Worm (Caenorhabditis elegans) whole organism, L2 larva: ENCODE measurements around the gene hlh-34.

ENCODE experiments used
- C34F6.9 ChIP-seq: fragments of 150-350 bp; optimal IDR thresholded peaks from 2 replicates; lab custom pipeline; 2014; ENCODE audit warnings: missing biosample characterization, missing genetic modification characterization
- F13H6.1 ChIP-seq: sonication (generic microtip); optimal IDR thresholded peaks from 2 replicates; lab custom pipeline; 2016; ENCODE audit warnings: missing genetic modification characterization, missing compliant biosample characterization
- R02D3.7 ChIP-seq: fragments of 150-350 bp; optimal IDR thresholded peaks from 2 replicates; lab custom pipeline; 2014; ENCODE audit warnings: missing biosample characterization, missing genetic modification characterization
- Y55F3AM.14 ChIP-seq: fragments of 200-800 bp; sonication (Bioruptor generic); optimal IDR thresholded peaks from 2 replicates; lab custom pipeline; 2018; ENCODE audit warnings: mild to moderate bottlenecking, missing genetic modification characterization, missing compliant biosample characterization
- ZK546.5 ChIP-seq: sonication (generic microtip); optimal IDR thresholded peaks from 2 replicates; lab custom pipeline; 2017; ENCODE audit warnings: missing biosample characterization, missing genetic modification characterization
- alr-1 ChIP-seq: fragments of 150-350 bp; optimal IDR thresholded peaks from 2 replicates; lab custom pipeline; 2014; ENCODE audit warnings: missing biosample characterization, missing genetic modification characterization
- aly-2 ChIP-seq: fragments of 150-350 bp; optimal IDR thresholded peaks from 2 replicates; lab custom pipeline; 2014; ENCODE audit warnings: missing biosample characterization, missing genetic modification characterization
- ama-1 ChIP-seq: fragments of 150-350 bp; optimal IDR thresholded peaks from 2 replicates; lab custom pipeline; 2018; ENCODE audit warnings: inconsistent platforms
- blmp-1 ChIP-seq: sonication (generic microtip); optimal IDR thresholded peaks from 2 replicates; lab custom pipeline; 2017; ENCODE audit warnings: missing genetic modification characterization, mild to moderate bottlenecking, missing compliant biosample characterization, antibody characterized with exemption, moderate library complexity; ENCODE audit not compliant: insufficient read depth
- ceh-16 ChIP-seq: fragments of 150-350 bp; optimal IDR thresholded peaks from 2 replicates; lab custom pipeline; 2014; ENCODE audit warnings: missing biosample characterization, missing genetic modification characterization
- ceh-82 ChIP-seq: fragments of 150-350 bp; optimal IDR thresholded peaks from 2 replicates; lab custom pipeline; 2014; ENCODE audit warnings: missing biosample characterization, missing genetic modification characterization
- crh-2 ChIP-seq: sonication (generic microtip); optimal IDR thresholded peaks from 2 replicates; lab custom pipeline; 2017; ENCODE audit warnings: missing biosample characterization, missing genetic modification characterization
- dmd-4 ChIP-seq: sonication (generic microtip); optimal IDR thresholded peaks from 2 replicates; lab custom pipeline; 2017; ENCODE audit warnings: missing biosample characterization, missing genetic modification characterization
- egl-27 ChIP-seq: sonication (generic microtip); optimal IDR thresholded peaks from 3 replicates; lab custom pipeline; 2017; ENCODE audit warnings: missing biosample characterization, missing genetic modification reagents, missing genetic modification characterization
- elt-1 ChIP-seq: fragments of 150-350 bp; optimal IDR thresholded peaks from 2 replicates; lab custom pipeline; 2014; ENCODE audit warnings: missing biosample characterization, missing genetic modification characterization
- elt-3 ChIP-seq: sonication (generic microtip); optimal IDR thresholded peaks from 2 replicates; lab custom pipeline; 2017; ENCODE audit warnings: missing biosample characterization, missing genetic modification characterization
- fos-1 ChIP-seq: fragments of 150-350 bp; optimal IDR thresholded peaks from 2 replicates; lab custom pipeline; 2014; ENCODE audit warnings: missing biosample characterization, missing genetic modification characterization
- gmeb-1 ChIP-seq: fragments of 150-350 bp; optimal IDR thresholded peaks from 2 replicates; lab custom pipeline; 2014; ENCODE audit warnings: missing biosample characterization, missing genetic modification characterization
- lin-11 ChIP-seq: fragments of 150-350 bp; sonication (generic microtip); optimal IDR thresholded peaks from 2 replicates; lab custom pipeline; 2014; ENCODE audit warnings: missing biosample characterization, missing genetic modification characterization, inconsistent platforms, mixed read lengths
- lin-13 ChIP-seq: fragments of 150-350 bp; optimal IDR thresholded peaks from 2 replicates; lab custom pipeline; 2014; ENCODE audit warnings: missing biosample characterization, missing genetic modification reagents, missing genetic modification characterization
- lin-39 ChIP-seq: fragments of 150-350 bp; optimal IDR thresholded peaks from 2 replicates; lab custom pipeline; 2014; ENCODE audit warnings: missing biosample characterization, missing genetic modification reagents, missing genetic modification characterization
- lsy-2 ChIP-seq, 2 experiments: fragments of 150-350 bp in 1 of 2; sonication (generic microtip) in 1 of 2; optimal IDR thresholded peaks; 2 replicates each; lab custom pipeline; 2014 to 2017; ENCODE audit warnings: missing biosample characterization in 2 of 2, missing genetic modification characterization in 2 of 2
- mab-5 ChIP-seq: fragments of 150-350 bp; optimal IDR thresholded peaks from 2 replicates; lab custom pipeline; 2014; ENCODE audit warnings: missing biosample characterization, missing genetic modification characterization
- mbf-1 ChIP-seq: sonication (generic microtip); optimal IDR thresholded peaks from 2 replicates; lab custom pipeline; 2017; ENCODE audit warnings: missing biosample characterization, missing genetic modification characterization
- mdl-1 ChIP-seq, 2 experiments: fragments of 150-350 bp in 1 of 2; sonication (generic microtip) in 1 of 2; optimal IDR thresholded peaks; 2 replicates each; lab custom pipeline; 2017; ENCODE audit warnings: missing biosample characterization in 2 of 2, missing genetic modification characterization in 2 of 2
- nhr-10 ChIP-seq: sonication (generic microtip); optimal IDR thresholded peaks from 2 replicates; lab custom pipeline; 2017; ENCODE audit warnings: missing biosample characterization, missing genetic modification characterization
- nhr-11 ChIP-seq: fragments of 150-350 bp; optimal IDR thresholded peaks from 2 replicates; lab custom pipeline; 2014; ENCODE audit warnings: missing biosample characterization, missing genetic modification characterization
- nhr-12 ChIP-seq: fragments of 150-350 bp; optimal IDR thresholded peaks from 2 replicates; lab custom pipeline; 2014; ENCODE audit warnings: missing biosample characterization, missing genetic modification characterization
- nhr-129 ChIP-seq: fragments of 150-350 bp; optimal IDR thresholded peaks from 2 replicates; lab custom pipeline; 2014; ENCODE audit warnings: missing biosample characterization, missing genetic modification characterization
- nhr-21 ChIP-seq: fragments of 150-350 bp; optimal IDR thresholded peaks from 2 replicates; lab custom pipeline; 2014; ENCODE audit warnings: missing biosample characterization, missing genetic modification characterization
- nhr-23 ChIP-seq: fragments of 150-350 bp; optimal IDR thresholded peaks from 2 replicates; lab custom pipeline; 2014; ENCODE audit warnings: missing biosample characterization, missing genetic modification reagents, missing genetic modification characterization
- nhr-237 ChIP-seq: fragments of 150-350 bp; optimal IDR thresholded peaks from 2 replicates; lab custom pipeline; 2014; ENCODE audit warnings: missing biosample characterization, missing genetic modification characterization
- nhr-25 ChIP-seq: fragments of 150-350 bp; sonication (generic microtip); optimal IDR thresholded peaks from 3 replicates; lab custom pipeline; 2014; ENCODE audit warnings: missing biosample characterization, missing genetic modification characterization
- nhr-6 ChIP-seq: fragments of 150-350 bp; optimal IDR thresholded peaks from 2 replicates; lab custom pipeline; 2014; ENCODE audit warnings: missing biosample characterization, missing genetic modification characterization
- nhr-77 ChIP-seq: fragments of 150-350 bp; optimal IDR thresholded peaks from 2 replicates; lab custom pipeline; 2014; ENCODE audit warnings: missing biosample characterization, missing genetic modification characterization
- peb-1 ChIP-seq: fragments of 150-350 bp; optimal IDR thresholded peaks from 2 replicates; lab custom pipeline; 2014; ENCODE audit warnings: missing biosample characterization, missing genetic modification characterization
- sem-4 ChIP-seq: fragments of 150-350 bp; optimal IDR thresholded peaks from 2 replicates; lab custom pipeline; 2014; ENCODE audit warnings: missing biosample characterization, missing genetic modification reagents, missing genetic modification characterization
- skn-1 ChIP-seq: sonication (generic microtip); optimal IDR thresholded peaks from 2 replicates; lab custom pipeline; 2017; ENCODE audit warnings: missing biosample characterization, missing genetic modification characterization
- sma-3 ChIP-seq: sonication (generic microtip); optimal IDR thresholded peaks from 2 replicates; lab custom pipeline; 2016; ENCODE audit warnings: missing genetic modification reagents, missing genetic modification characterization, missing compliant biosample characterization
- sma-9 ChIP-seq, 2 experiments: fragments of 150-350 bp in 1 of 2; sonication (generic microtip) in 1 of 2; optimal IDR thresholded peaks; 2 replicates each; lab custom pipeline; 2014 to 2016; ENCODE audit warnings: missing genetic modification characterization in 2 of 2, mild to moderate bottlenecking in 1 of 2, missing biosample characterization in 1 of 2, missing compliant biosample characterization in 1 of 2, missing genetic modification reagents in 1 of 2, moderate library complexity in 1 of 2
- snpc-4 ChIP-seq: fragments of 150-350 bp; optimal IDR thresholded peaks from 2 replicates; lab custom pipeline; 2014; ENCODE audit warnings: missing biosample characterization, missing genetic modification characterization
- unc-39 ChIP-seq: fragments of 150-350 bp; optimal IDR thresholded peaks from 2 replicates; lab custom pipeline; 2014; ENCODE audit warnings: missing biosample characterization, missing genetic modification characterization
- unc-55 ChIP-seq: fragments of 150-350 bp; sonication (generic microtip); optimal IDR thresholded peaks from 3 replicates; lab custom pipeline; 2014; ENCODE audit warnings: missing biosample characterization, missing genetic modification reagents, missing genetic modification characterization
- unc-62 ChIP-seq: fragments of 150-350 bp; optimal IDR thresholded peaks from 2 replicates; lab custom pipeline; 2014; ENCODE audit warnings: missing biosample characterization, missing genetic modification reagents, missing genetic modification characterization
- zag-1 ChIP-seq: fragments of 150-350 bp; optimal IDR thresholded peaks from 2 replicates; lab custom pipeline; 2014; ENCODE audit warnings: missing biosample characterization, missing genetic modification characterization
- ztf-1 ChIP-seq: fragments of 200-800 bp; sonication (Bioruptor generic); conservative IDR thresholded peaks from 2 replicates; pipeline ENCODE4 v1.3.6; 2022; ENCODE audit warnings: missing genetic modification characterization, missing compliant biosample characterization
- ztf-11 ChIP-seq: sonication (generic microtip); optimal IDR thresholded peaks from 2 replicates; lab custom pipeline; 2017; ENCODE audit warnings: missing biosample characterization, missing genetic modification characterization
- ztf-4 ChIP-seq: fragments of 150-350 bp; optimal IDR thresholded peaks from 2 replicates; lab custom pipeline; 2014; ENCODE audit warnings: missing biosample characterization, missing genetic modification characterization

Gene hlh-34

DNA sequence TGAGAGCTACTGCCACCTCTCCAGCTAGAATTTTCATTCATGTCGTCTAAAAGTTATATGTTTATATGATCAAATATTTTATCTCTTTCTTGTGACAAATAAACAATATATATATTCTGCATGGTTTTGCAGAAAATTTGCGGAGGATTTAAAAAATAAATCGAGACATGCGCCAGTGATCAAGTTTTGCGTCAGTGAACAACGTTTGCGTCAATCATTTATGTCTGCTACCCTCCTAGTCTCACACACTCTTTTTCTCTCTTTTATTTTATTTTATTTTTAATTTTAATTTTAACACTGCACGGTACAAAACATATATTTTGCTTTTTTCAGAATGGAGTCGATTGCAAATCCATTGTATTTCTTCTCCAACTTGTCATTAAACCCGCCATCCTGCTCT, 28.7 kb downstream of the hlh-34 start, which contains the start of the genes tag-65 and ccz-1:
tag-65 (minus strand) TSS at position 46 of the 400 bp plus-strand sequence.
ccz-1 (plus strand) TSS at position 334 of the 400 bp plus-strand sequence.
- TF ChIP-seq aly-2 (tag; lab: Kevin White, UChicago) (no peak), fos-1 (tag; lab: Kevin White, UChicago) (peak; percentile 69), gmeb-1 (tag; lab: Kevin White, UChicago) (peak; percentile 93), dmd-4 (peak; percentile 33), egl-27 (tag; lab: Kevin White, UChicago) (peak; percentile 43), sma-9 (GFP tag; optimal IDR thresholded peaks at IDR 0.05; lab: Kevin White, UChicago) (peak; percentile 94), sma-9 (tag; optimal IDR thresholded peaks at IDR 0.05; lab: Kevin White, UChicago) (no peak), ceh-16 (tag; lab: Kevin White, UChicago) (peak; percentile 27), unc-62 (GFP tag; lab: Kevin White, UChicago) (peak; percentile 57), ceh-82 (tag; lab: Kevin White, UChicago) (no peak), elt-3 (tag; lab: Kevin White, UChicago) (no peak), ZK546.5 (tag; lab: Kevin White, UChicago) (peak; percentile 24), nhr-25 (tag; lab: Kevin White, UChicago) (peak; percentile 90), unc-55 (GFP tag; lab: Kevin White, UChicago) (peak; percentile 97), nhr-237 (tag; lab: Kevin White, UChicago) (peak; percentile 64), alr-1 (tag; lab: Kevin White, UChicago) (no peak), ztf-1 (GFP tag; lab: Robert Waterston, UW) (no peak), nhr-12 (tag; lab: Kevin White, UChicago) (no peak), peb-1 (tag; lab: Kevin White, UChicago) (no peak), unc-39 (no peak), sma-3 (GFP tag; lab: Kevin White, UChicago) (peak; percentile 80), skn-1 (tag; lab: Kevin White, UChicago) (no peak), R02D3.7 (tag; lab: Kevin White, UChicago) (peak; percentile 68), nhr-129 (tag; lab: Kevin White, UChicago) (peak; percentile 59), lsy-2 (tag; optimal IDR thresholded peaks at IDR 0.05; lab: Kevin White, UChicago) (peak; percentile 87 to 94), Y55F3AM.14 (GFP tag; lab: Kevin White, UChicago) (peak; percentile 38), nhr-10 (tag; lab: Kevin White, UChicago) (no peak), nhr-77 (tag; lab: Kevin White, UChicago) (no peak), snpc-4 (tag; lab: Kevin White, UChicago) (peak; percentile 78), zag-1 (tag; lab: Kevin White, UChicago) (peak; percentile 41), ztf-11 (no peak), ama-1 (lab: Kevin White, UChicago) (peak; percentile 35), nhr-23 (tag; lab: Kevin White, UChicago) (no peak), elt-1 (tag; lab: Kevin White, UChicago) (no peak), ztf-4 (tag; lab: Kevin White, UChicago) (no peak), mab-5 (tag; lab: Kevin White, UChicago) (peak; percentile 90), C34F6.9 (tag; lab: Kevin White, UChicago) (peak; percentile 97), lin-11 (peak; percentile 31), nhr-21 (tag; lab: Kevin White, UChicago) (peak; percentile 87), mdl-1 (tag; optimal IDR thresholded peaks at IDR 0.05; lab: Kevin White, UChicago) (peak in 1 of 2 experiments; percentile 54), lin-13 (peak; percentile 87), blmp-1 (tag; lab: Kevin White, UChicago) (peak; percentile 60), lin-39 (tag; lab: Kevin White, UChicago) (no peak), nhr-6 (no peak), mbf-1 (tag; lab: Kevin White, UChicago) (no peak), sem-4 (peak; percentile 57), crh-2 (peak; percentile 88), F13H6.1 (peak; percentile 86), nhr-11 (tag; lab: Kevin White, UChicago) (no peak)
- TF ChIP-seq, all 48 proteins: peak for 29
